Fruit fly (Drosophila melanogaster): ENCODE data around the gene p53.

p53 gene

dm6 chr3R:23061209-23061608 is 7.3 kb upstream of the p53 start, which contains the start of the genes sav and Ublcp1 (continued):
- no peak for TF ChIP-seq CkIIα-i1 (GFP tag; IDR thresholded peaks at IDR 0.05)
- no peak for TF ChIP-seq Fer2 (tag; optimal IDR thresholded peaks at IDR 0.05)
- TF ChIP-seq CG16779 (GFP tag; IDR thresholded peaks at IDR 0.05) = no peak
- TF ChIP-seq CG11085 (GFP tag; IDR thresholded peaks at IDR 0.05) = no peak
- TF ChIP-seq cad (GFP tag; optimal IDR thresholded peaks at IDR 0.05) = no peak
- TF ChIP-seq CG34224 (GFP tag; IDR thresholded peaks at IDR 0.05; ENCODE audit: partially characterized antibody) = peak; percentile 92
- peak; percentile 93 for TF ChIP-seq sna (GFP tag; IDR thresholded peaks at IDR 0.05; ENCODE audit: partially characterized antibody)
- peak; percentile 84 for TF ChIP-seq CG14860 (GFP tag; IDR thresholded peaks at IDR 0.05; ENCODE audit: partially characterized antibody)
- TF ChIP-seq Mad (GFP tag; optimal IDR thresholded peaks at IDR 0.05) = no peak
- TF ChIP-seq CG1647 (GFP tag; optimal IDR thresholded peaks at IDR 0.05) = no peak
- TF ChIP-seq Gug (GFP tag; IDR thresholded peaks at IDR 0.05) = peak; percentile 27; the same call in 1 of the 4 replicates
- no peak for TF ChIP-seq pnt (GFP tag; optimal IDR thresholded peaks at IDR 0.05)
- peak; percentile 19 for TF ChIP-seq CG1602 (GFP tag; optimal IDR thresholded peaks at IDR 0.05)
- TF ChIP-seq CG33213 (GFP tag; optimal IDR thresholded peaks at IDR 0.05) = no peak
- TF ChIP-seq CG1024 (GFP tag; IDR thresholded peaks at IDR 0.05) = no peak
- TF ChIP-seq slbo (GFP tag; IDR thresholded peaks at IDR 0.05) = peak; percentile 11; the same call in 1 of the 2 replicates
- peak; percentile 21 for TF ChIP-seq Deaf1 (tag; optimal IDR thresholded peaks at IDR 0.05)
- peak; percentile 92 for TF ChIP-seq knrl (GFP tag; IDR thresholded peaks at IDR 0.05; ENCODE audit: partially characterized antibody)
- TF ChIP-seq CG4617 (GFP tag; optimal IDR thresholded peaks at IDR 0.05; ENCODE audit: borderline replicate concordance) = peak; percentile 85
- TF ChIP-seq CG16813 (GFP tag; IDR thresholded peaks at IDR 0.05; ENCODE audit: partially characterized antibody) = peak; percentile 91
- no peak for TF ChIP-seq Antp (GFP tag; optimal IDR thresholded peaks at IDR 0.05)
- TF ChIP-seq pho (GFP tag; optimal IDR thresholded peaks at IDR 0.05) = no peak
- no peak for TF ChIP-seq pan (optimal IDR thresholded peaks at IDR 0.05)
- no peak for TF ChIP-seq pan (GFP tag; optimal IDR thresholded peaks at IDR 0.05 in 1 of 2, IDR thresholded peaks at IDR 0.05 in 1 of 2)
- no peak for TF ChIP-seq en (GFP tag; optimal IDR thresholded peaks at IDR 0.05)
- TF ChIP-seq lab (GFP tag; optimal IDR thresholded peaks at IDR 0.05) = no peak
- TF ChIP-seq TFAM (GFP tag; optimal IDR thresholded peaks at IDR 0.05) = no peak
- TF ChIP-seq lola (GFP tag; optimal IDR thresholded peaks at IDR 0.05) = no peak
- no peak for TF ChIP-seq Aef1 (GFP tag; IDR thresholded peaks at IDR 0.05)
- TF ChIP-seq CG6272 (GFP tag; IDR thresholded peaks at IDR 0.05) = peak; percentile 19; the same call in 1 of the 2 replicates
- peak; percentile 36 for TF ChIP-seq Ets65A (GFP tag)
- peak; percentile 20 for TF ChIP-seq CG4424 (GFP tag; optimal IDR thresholded peaks at IDR 0.05)
- no peak for TF ChIP-seq Doc2 (GFP tag; IDR thresholded peaks at IDR 0.05)
- TF ChIP-seq unpg (GFP tag; optimal IDR thresholded peaks at IDR 0.05) = peak; percentile 36
- peak; percentile 88 for TF ChIP-seq CG6791 (GFP tag; IDR thresholded peaks at IDR 0.05; ENCODE audit: partially characterized antibody)
- TF ChIP-seq CG12071 (GFP tag; optimal IDR thresholded peaks at IDR 0.05) = no peak
- no peak for TF ChIP-seq Neu2 (GFP tag; optimal IDR thresholded peaks at IDR 0.05; ENCODE audit: borderline replicate concordance)
- TF ChIP-seq CG4854 (GFP tag; optimal IDR thresholded peaks at IDR 0.05) = no peak
- TF ChIP-seq Sox102F (GFP tag; optimal IDR thresholded peaks at IDR 0.05) = peak; percentile 30
- TF ChIP-seq Drgx (GFP tag; IDR thresholded peaks at IDR 0.05) = no peak
- peak; percentile 39 for TF ChIP-seq Xbp1 (GFP tag; optimal IDR thresholded peaks at IDR 0.05)
- TF ChIP-seq Sry-δ (GFP tag; optimal IDR thresholded peaks at IDR 0.05) = peak; percentile 50
- no peak for TF ChIP-seq z (GFP tag; IDR thresholded peaks at IDR 0.05)
- TF ChIP-seq sima (GFP tag; optimal IDR thresholded peaks at IDR 0.05) = no peak
- no peak for TF ChIP-seq CG6765 (GFP tag; optimal IDR thresholded peaks at IDR 0.05)
- peak; percentile 95 for TF ChIP-seq Dll (GFP tag; IDR thresholded peaks at IDR 0.05; ENCODE audit: partially characterized antibody)
- peak; percentile 11 for TF ChIP-seq CG33557 (GFP tag; optimal IDR thresholded peaks at IDR 0.05)
- peak; percentile 80 for TF ChIP-seq CG7963 (GFP tag; IDR thresholded peaks at IDR 0.05; ENCODE audit: partially characterized antibody)
- TF ChIP-seq YL-1 (GFP tag; optimal IDR thresholded peaks at IDR 0.05) = peak; percentile 88
- TF ChIP-seq Elba2 (GFP tag; optimal IDR thresholded peaks at IDR 0.05) = peak; percentile 74
- TF ChIP-seq crc (GFP tag; optimal IDR thresholded peaks at IDR 0.05) = no peak
